Fruit fly (Drosophila melanogaster) Kc167 (cell line): ENCODE results near the gene CG6865.

ENCODE experiments used
- Myc ChIP-seq: fragments of >200 bp; optimal IDR thresholded peaks from 2 replicates; lab custom pipeline; 2017; ENCODE audit warnings: missing external identifiers
- Sin3A ChIP-seq: fragments of >200 bp; optimal IDR thresholded peaks from 2 replicates; lab custom pipeline; 2018; ENCODE audit warnings: missing external identifiers
- h ChIP-seq: fragments of >200 bp; optimal IDR thresholded peaks from 3 replicates; lab custom pipeline; 2018; ENCODE audit warnings: missing external identifiers
- insv ChIP-seq: fragments of >200 bp; optimal IDR thresholded peaks from 3 replicates; lab custom pipeline; 2018; ENCODE audit warnings: missing external identifiers
- psq ChIP-seq: fragments of >200 bp; optimal IDR thresholded peaks from 2 replicates; lab custom pipeline; 2017; ENCODE audit warnings: missing external identifiers
- ttk ChIP-seq: sonication (Bioruptor generic); optimal IDR thresholded peaks from 2 replicates; lab custom pipeline; 2017; ENCODE audit warnings: missing external identifiers

The CG6865 gene

dm6 chr3L:18898086-18898470 is 34.6 kb downstream of the CG6865 start, which contains the start of gene CG3902:
CG3902 (minus strand) TSS chr3L:18898293.
- TF ChIP-seq ttk (lab: Kevin White, UChicago) (no peak), Sin3A (no peak), insv (lab: Kevin White, UChicago) (no peak), Myc (lab: Kevin White, UChicago) (no peak)

DNA sequence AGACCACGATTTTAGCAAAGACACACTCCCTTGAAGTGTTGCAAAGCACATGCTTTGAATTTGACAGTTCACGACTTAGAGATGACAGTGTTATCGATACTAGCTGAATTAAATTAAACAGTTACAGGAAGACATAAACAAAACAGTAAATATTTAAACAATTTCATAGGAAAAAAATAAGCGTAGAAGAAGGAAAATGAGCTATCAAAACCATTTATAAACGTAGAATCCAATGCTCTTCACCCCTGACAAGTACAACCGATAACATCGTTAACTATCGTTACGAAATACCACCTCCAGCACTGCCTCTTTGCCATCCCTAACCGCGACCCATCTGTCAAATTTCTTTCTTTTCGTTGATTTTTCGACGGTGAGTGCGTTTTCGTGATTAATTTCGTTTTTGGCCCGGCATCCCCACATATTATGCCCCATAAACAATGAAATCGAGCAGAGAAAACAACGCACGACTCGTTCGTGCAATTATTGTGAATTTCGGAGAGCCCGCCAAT is 35.4 kb downstream of the CG6865 start, which contains the start of gene RpL26:
Gene RpL26 (plus strand): TSS at position 106 of the 509 bp plus-strand sequence.
- TF ChIP-seq Sin3A (no peak), psq (no peak), Myc (lab: Kevin White, UChicago) (no peak), ttk (lab: Kevin White, UChicago) (no peak)

dm6 chr3L:18901411-18901810 is 38.0 kb downstream of the CG6865 start, which contains the start of the genes arx and CG6843:
arx (minus strand) TSS chr3L:18901554.
CG6843 (plus strand) TSS chr3L:18901594.
- no peak for TF ChIP-seq h (lab: Kevin White, UChicago)
- no peak for TF ChIP-seq Sin3A
- no peak for TF ChIP-seq psq
- TF ChIP-seq insv (lab: Kevin White, UChicago): no peak

DNA sequence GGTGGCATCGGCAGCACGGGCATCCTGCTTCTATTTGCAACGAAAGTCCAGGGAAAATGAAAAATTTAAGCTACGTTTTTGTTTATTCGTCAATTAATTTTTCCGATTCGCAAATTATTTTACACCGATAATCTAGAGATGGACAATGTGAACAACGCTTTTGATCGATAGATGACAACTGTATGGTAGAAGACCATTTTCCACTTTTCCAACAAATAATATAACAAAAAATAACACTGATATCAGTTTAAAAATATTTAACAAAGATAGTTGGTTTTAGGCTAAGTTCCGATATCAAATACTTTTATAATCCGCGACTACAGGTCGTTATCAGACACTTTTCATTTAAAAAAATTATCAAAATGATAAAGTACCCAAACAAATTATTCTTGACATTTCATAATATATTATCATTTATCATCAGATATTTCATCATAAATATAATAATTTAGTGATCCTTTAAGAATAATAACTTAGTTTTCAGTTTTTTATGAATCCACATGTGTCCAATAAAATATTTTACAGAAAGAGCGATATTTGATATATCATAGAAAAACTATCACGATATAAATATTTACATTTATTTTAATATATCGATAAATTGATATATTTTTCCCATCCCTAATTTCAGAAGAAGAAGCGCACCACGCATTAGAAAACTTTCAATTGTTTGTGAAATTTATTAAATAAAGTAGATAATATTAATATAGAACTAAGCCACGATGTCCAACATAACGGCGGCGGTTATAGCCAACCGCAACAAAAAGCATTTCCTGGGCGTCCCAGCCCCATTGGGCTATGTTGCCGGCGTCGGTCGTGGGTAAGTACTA is 41.5 kb downstream of the CG6865 start, which contains the start of the genes CSN1b and Prp6:
Gene CSN1b (minus strand): TSS at position 159 of the 830 bp plus-strand sequence.
Gene Prp6 (plus strand): TSS at position 601 of the 830 bp plus-strand sequence.
- TF ChIP-seq Sin3A: no peak
- no peak for TF ChIP-seq insv (lab: Kevin White, UChicago)
- TF ChIP-seq h (lab: Kevin White, UChicago): no peak
- no peak for TF ChIP-seq psq
- TF ChIP-seq Myc (lab: Kevin White, UChicago): no peak
- no peak for TF ChIP-seq ttk (lab: Kevin White, UChicago)

dm6 chr3L:18911082-18911481 is 47.6 kb downstream of the CG6865 start, which contains the start of gene Ir75d:
Ir75d (minus strand) TSS chr3L:18911182.
- TF ChIP-seq h (lab: Kevin White, UChicago): no peak
- TF ChIP-seq insv (lab: Kevin White, UChicago): no peak
- no peak for TF ChIP-seq psq
- TF ChIP-seq Sin3A: no peak
- no peak for TF ChIP-seq ttk (lab: Kevin White, UChicago)
- TF ChIP-seq Myc (lab: Kevin White, UChicago): no peak

dm6 chr3L:18914100-18914683 is 50.7 kb downstream of the CG6865 start, which contains the start of gene COX6AL2:
COX6AL2 (minus strand) TSS chr3L:18914150.
- TF ChIP-seq insv (lab: Kevin White, UChicago) (no peak), ttk (lab: Kevin White, UChicago) (no peak), psq (no peak), h (lab: Kevin White, UChicago) (no peak), Sin3A (no peak), Myc (lab: Kevin White, UChicago) (no peak)
